Fruit fly (Drosophila melanogaster): ENCODE results near the gene mthl1.

The mthl1 gene

dm6 chrX:16618724-16619123 lies 22.0 kb upstream of the mthl1 start:
- TF ChIP-seq Pif1B (GFP tag; optimal IDR thresholded peaks at IDR 0.05): no peak
- TF ChIP-seq fd96Ca (GFP tag; IDR thresholded peaks at IDR 0.05): no peak
- no peak for TF ChIP-seq D1 (tag; optimal IDR thresholded peaks at IDR 0.05)
- no peak for TF ChIP-seq CG10348 (GFP tag; IDR thresholded peaks at IDR 0.05)
- TF ChIP-seq gl (tag; optimal IDR thresholded peaks at IDR 0.05): no peak
- no peak for TF ChIP-seq CG12605 (GFP tag; IDR thresholded peaks at IDR 0.05)
- no peak for TF ChIP-seq CG8301 (tag; optimal IDR thresholded peaks at IDR 0.05)
- no peak for TF ChIP-seq EcR (GFP tag; optimal IDR thresholded peaks at IDR 0.05)
- TF ChIP-seq CG17806 (tag; optimal IDR thresholded peaks at IDR 0.05): no peak
- TF ChIP-seq CG14655 (GFP tag; optimal IDR thresholded peaks at IDR 0.05): no peak
- TF ChIP-seq CG32121 (GFP tag; IDR thresholded peaks at IDR 0.05): no peak
- TF ChIP-seq CG34367 (tag; optimal IDR thresholded peaks at IDR 0.05): no peak
- no peak for TF ChIP-seq CG9948 (tag; optimal IDR thresholded peaks at IDR 0.05)
- no peak for TF ChIP-seq rn (GFP tag; IDR thresholded peaks at IDR 0.05)
- no peak for TF ChIP-seq CG15710 (tag; optimal IDR thresholded peaks at IDR 0.05)
- no peak for TF ChIP-seq CG4496 (GFP tag; IDR thresholded peaks at IDR 0.05)
- TF ChIP-seq CG8159 (tag; optimal IDR thresholded peaks at IDR 0.05): no peak
- no peak for TF ChIP-seq Pif1A (GFP tag; optimal IDR thresholded peaks at IDR 0.05)
- no peak for TF ChIP-seq CG13204 (GFP tag; optimal IDR thresholded peaks at IDR 0.05)

DNA sequence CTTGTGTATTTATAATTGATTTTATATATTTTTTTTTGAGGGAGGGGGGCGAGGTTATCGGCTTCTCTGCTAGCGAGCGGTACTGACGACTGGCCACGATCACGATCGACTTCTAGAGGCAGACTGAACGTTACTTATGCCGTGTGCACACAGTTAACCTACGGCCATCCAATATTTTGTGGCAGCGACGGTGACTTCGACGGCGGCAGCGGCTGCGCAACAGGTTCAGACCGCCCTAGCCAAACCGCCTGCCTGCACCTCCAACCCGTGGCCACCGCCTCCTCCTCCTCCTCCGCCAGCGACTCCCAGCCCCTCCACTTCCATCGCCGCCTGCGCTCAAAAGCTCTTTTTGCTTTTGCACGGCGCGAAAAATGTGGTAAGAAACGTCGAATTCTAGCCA lies 19.3 kb upstream of the mthl1 start, which contains the start of gene CG9782:
TSS of gene CG9782 (minus strand) at position 128 of the 400 bp plus-strand sequence.
- peak; percentile 62 for TF ChIP-seq EcR (GFP tag; optimal IDR thresholded peaks at IDR 0.05)
- peak; percentile 33; the same call in 1 of the 3 replicates for TF ChIP-seq CG4496 (GFP tag; IDR thresholded peaks at IDR 0.05)
- TF ChIP-seq CG13204 (GFP tag; optimal IDR thresholded peaks at IDR 0.05): peak; percentile 99
- TF ChIP-seq Ets98B (GFP tag; IDR thresholded peaks at IDR 0.05): peak; percentile 32; the same call in 1 of the 2 replicates
- no peak for TF ChIP-seq CG14655 (GFP tag; optimal IDR thresholded peaks at IDR 0.05)
- no peak for TF ChIP-seq CG9948 (tag; optimal IDR thresholded peaks at IDR 0.05)
- TF ChIP-seq Snoo (tag; optimal IDR thresholded peaks at IDR 0.05): no peak

DNA sequence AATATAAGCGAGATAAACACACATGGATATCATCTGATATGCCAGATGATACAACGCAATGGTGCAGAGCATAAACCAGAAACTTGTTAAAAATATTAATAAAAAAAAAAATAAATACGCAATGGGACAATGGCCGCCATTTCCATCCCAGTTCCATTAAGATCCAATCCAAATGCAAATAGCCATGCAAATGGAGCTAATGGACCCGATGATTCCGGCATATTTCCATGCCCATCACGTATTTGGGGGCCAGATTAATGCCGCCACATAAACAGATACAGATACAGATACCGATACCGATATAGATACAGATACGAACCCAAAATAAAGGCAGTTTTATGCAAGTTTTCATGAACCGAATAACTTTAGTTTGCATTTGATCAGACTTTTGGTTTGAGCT lies 17.2 kb upstream of the mthl1 start:
- no peak for TF ChIP-seq Snoo (tag; optimal IDR thresholded peaks at IDR 0.05)
- TF ChIP-seq EcR (GFP tag; optimal IDR thresholded peaks at IDR 0.05): no peak
- TF ChIP-seq gl (tag; optimal IDR thresholded peaks at IDR 0.05): no peak
- no peak for TF ChIP-seq CG10348 (GFP tag; IDR thresholded peaks at IDR 0.05)
- no peak for TF ChIP-seq CG17806 (tag; optimal IDR thresholded peaks at IDR 0.05)
- no peak for TF ChIP-seq Ets98B (GFP tag; IDR thresholded peaks at IDR 0.05)

DNA sequence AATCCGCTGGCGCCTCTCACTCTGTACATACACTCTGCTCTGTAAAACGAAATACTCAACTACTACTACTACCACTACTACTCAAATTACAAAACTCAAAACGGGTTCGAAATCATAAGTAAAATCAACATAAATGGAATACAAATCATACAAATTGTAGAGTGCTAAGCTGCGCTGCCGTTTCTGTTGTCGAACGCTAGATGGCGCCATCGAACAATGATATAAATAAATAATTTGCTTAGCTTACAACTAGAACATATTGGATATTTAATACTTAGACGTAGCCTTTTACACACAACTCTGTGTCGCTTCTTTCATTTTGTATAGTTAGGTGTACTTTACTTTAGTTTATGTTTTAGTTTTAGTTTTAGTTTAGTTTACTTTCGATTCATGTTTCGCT lies 16.2 kb upstream of the mthl1 start:
- TF ChIP-seq gl (tag; optimal IDR thresholded peaks at IDR 0.05) (no peak), Snoo (tag; optimal IDR thresholded peaks at IDR 0.05) (no peak), CG9948 (tag; optimal IDR thresholded peaks at IDR 0.05) (no peak), CG17806 (tag; optimal IDR thresholded peaks at IDR 0.05) (no peak), EcR (GFP tag; optimal IDR thresholded peaks at IDR 0.05) (no peak), CG10348 (GFP tag; IDR thresholded peaks at IDR 0.05) (no peak), CG8159 (tag; optimal IDR thresholded peaks at IDR 0.05) (no peak), D1 (tag; optimal IDR thresholded peaks at IDR 0.05) (no peak), CG32121 (GFP tag; IDR thresholded peaks at IDR 0.05) (no peak), CG34367 (tag; optimal IDR thresholded peaks at IDR 0.05) (no peak), Pif1A (GFP tag; optimal IDR thresholded peaks at IDR 0.05) (no peak), CG14655 (GFP tag; optimal IDR thresholded peaks at IDR 0.05) (no peak), Pif1B (GFP tag; optimal IDR thresholded peaks at IDR 0.05) (no peak), rn (GFP tag; IDR thresholded peaks at IDR 0.05) (no peak), fd96Ca (GFP tag; IDR thresholded peaks at IDR 0.05) (no peak)

DNA sequence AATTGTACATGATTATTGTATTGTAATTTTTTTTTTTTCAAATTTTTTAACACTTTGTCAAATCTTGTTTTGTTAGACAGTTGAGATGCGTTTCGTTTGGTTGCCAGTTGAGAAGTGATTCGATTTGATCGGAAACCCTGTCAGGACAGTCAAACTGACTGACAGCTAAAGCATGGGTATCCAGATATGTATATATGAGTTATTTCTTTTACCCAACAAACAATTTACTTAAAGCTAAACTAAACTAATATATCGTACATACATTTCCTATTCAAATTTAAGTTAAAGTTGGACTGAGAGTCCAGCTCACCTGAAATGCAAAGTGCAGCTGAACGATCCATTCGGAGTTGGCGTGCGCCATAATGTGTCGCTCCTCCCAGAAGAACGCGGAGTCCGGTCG lies 8.6 kb upstream of the mthl1 start, which contains the start of gene CG9777:
TSS of gene CG9777 (minus strand) at position 101 of the 400 bp plus-strand sequence.
- TF ChIP-seq CG10348 (GFP tag; IDR thresholded peaks at IDR 0.05) (no peak), CG8159 (tag; optimal IDR thresholded peaks at IDR 0.05) (no peak)

DNA sequence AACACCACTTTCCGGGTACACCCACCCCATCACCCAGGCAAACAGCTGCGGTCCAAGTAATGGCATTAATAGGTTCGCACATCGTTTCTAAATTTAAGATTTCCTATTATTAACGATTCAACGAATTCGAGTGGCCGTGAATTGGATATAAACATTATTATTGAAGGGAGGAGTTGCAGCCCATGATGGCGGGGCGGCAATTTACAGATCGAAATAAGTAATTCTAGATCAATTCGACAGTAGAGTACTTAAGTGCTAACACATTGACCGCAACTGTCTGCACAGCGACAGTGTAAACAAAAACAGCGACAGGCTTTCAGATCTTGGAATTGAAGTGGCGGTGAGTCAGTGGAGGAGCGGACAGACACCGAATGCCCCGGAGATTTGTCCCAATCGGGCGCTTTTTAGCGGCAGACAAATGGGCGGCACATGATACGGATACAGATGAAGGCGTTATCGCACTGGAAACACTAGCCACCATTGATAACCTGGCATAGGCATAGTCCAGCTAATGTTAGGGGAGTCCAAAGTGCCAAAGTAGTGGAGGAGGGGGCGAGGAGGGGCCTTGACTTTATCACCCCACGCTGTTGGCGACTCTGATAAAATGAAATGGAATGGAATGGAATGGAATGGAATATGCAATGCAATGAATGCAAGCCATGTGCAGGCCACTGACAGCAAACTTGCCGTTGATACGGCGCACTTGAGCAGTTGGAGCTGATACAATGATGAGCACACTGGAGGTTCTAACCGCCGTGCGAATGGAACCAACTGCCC lies 7.4 kb upstream of the mthl1 start:
- TF ChIP-seq Ets98B (GFP tag; IDR thresholded peaks at IDR 0.05) (peak; percentile 30; the same call in 1 of the 2 replicates), Snoo (tag; optimal IDR thresholded peaks at IDR 0.05) (no peak), CG15710 (tag; optimal IDR thresholded peaks at IDR 0.05) (peak; percentile 8), Pif1A (GFP tag; optimal IDR thresholded peaks at IDR 0.05) (no peak), CG4496 (GFP tag; IDR thresholded peaks at IDR 0.05) (peak; percentile 65; the same call in 2 of the 3 replicates), CG8301 (tag; optimal IDR thresholded peaks at IDR 0.05) (peak; percentile 10), CG9948 (tag; optimal IDR thresholded peaks at IDR 0.05) (no peak), CG17806 (tag; optimal IDR thresholded peaks at IDR 0.05) (no peak), CG14655 (GFP tag; optimal IDR thresholded peaks at IDR 0.05) (peak; percentile 71), fd96Ca (GFP tag; IDR thresholded peaks at IDR 0.05) (peak; percentile 66; the same call in 2 of the 3 replicates), CG8159 (tag; optimal IDR thresholded peaks at IDR 0.05) (peak; percentile 21), EcR (GFP tag; optimal IDR thresholded peaks at IDR 0.05) (peak; percentile 32), Pif1B (GFP tag; optimal IDR thresholded peaks at IDR 0.05) (no peak), rn (GFP tag; IDR thresholded peaks at IDR 0.05) (peak; percentile 2; the same call in 1 of the 2 replicates), gl (tag; optimal IDR thresholded peaks at IDR 0.05) (peak; percentile 63), CG10348 (GFP tag; IDR thresholded peaks at IDR 0.05) (no peak), D1 (tag; optimal IDR thresholded peaks at IDR 0.05) (no peak), CG34367 (tag; optimal IDR thresholded peaks at IDR 0.05) (no peak), CG13204 (GFP tag; optimal IDR thresholded peaks at IDR 0.05) (peak; percentile 41), CG12605 (GFP tag; IDR thresholded peaks at IDR 0.05) (peak; percentile 34; the same call in 1 of the 2 replicates), CG32121 (GFP tag; IDR thresholded peaks at IDR 0.05) (peak; percentile 65)

All from whole organism, pupa.